Worm (Caenorhabditis elegans) whole organism, L4 larva: ENCODE data around the gene T16G1.5.

ENCODE experiments used
- F37D6.2 ChIP-seq: sonication (generic microtip); optimal IDR thresholded peaks from 2 replicates; lab custom pipeline; 2016; ENCODE audit warnings: mild to moderate bottlenecking, missing genetic modification characterization, missing compliant biosample characterization
- T20F7.1 ChIP-seq: fragments of 200-800 bp; sonication (Bioruptor generic); optimal IDR thresholded peaks from 2 replicates; lab custom pipeline; 2018; ENCODE audit warnings: mild to moderate bottlenecking, missing genetic modification characterization, missing compliant biosample characterization
- aha-1 ChIP-seq: fragments of 150-350 bp; peaks from one replicate; lab custom pipeline; 2014; ENCODE audit warnings: missing biosample characterization, missing genetic modification characterization
- arid-1 ChIP-seq: fragments of 200-800 bp; sonication (Bioruptor generic); conservative IDR thresholded peaks from 2 replicates; pipeline ENCODE4 v1.3.6; 2022; ENCODE audit warnings: missing genetic modification reagents, missing genetic modification characterization, missing compliant biosample characterization
- ceh-20 ChIP-seq: fragments of 200-800 bp; sonication (Bioruptor generic); IDR thresholded peaks from 2 replicates; pipeline ENCODE4 v1.3.6; 2022; ENCODE audit warnings: missing genetic modification reagents, missing genetic modification characterization, missing compliant biosample characterization
- ceh-28 ChIP-seq: fragments of 150-350 bp; optimal IDR thresholded peaks from 2 replicates; lab custom pipeline; 2014; ENCODE audit warnings: missing biosample characterization, missing genetic modification reagents, missing genetic modification characterization
- ceh-44 ChIP-seq: fragments of 200-800 bp; sonication (Bioruptor generic); IDR thresholded peaks from 2 replicates; pipeline ENCODE4 v1.3.6; 2022; ENCODE audit warnings: missing genetic modification reagents, missing genetic modification characterization, missing compliant biosample characterization
- daf-16 ChIP-seq, 3 experiments: sonication (generic microtip); optimal IDR thresholded peaks; 2 replicates each; lab custom pipeline; 2016 to 2017; ENCODE audit warnings: missing genetic modification characterization in 3 of 3, missing genetic modification reagents in 3 of 3, mild to moderate bottlenecking in 2 of 3, missing compliant biosample characterization in 2 of 3, missing biosample characterization in 1 of 3, moderate library complexity in 1 of 3
- daf-19 ChIP-seq: fragments of 200-800 bp; sonication (Bioruptor generic); conservative IDR thresholded peaks from 2 replicates; pipeline ENCODE4 v1.3.6; 2022; ENCODE audit warnings: missing genetic modification characterization, missing compliant biosample characterization
- dmd-8 ChIP-seq: fragments of 200-800 bp; sonication (Bioruptor generic); IDR thresholded peaks from 2 replicates; pipeline ENCODE4 v1.3.6; 2022; ENCODE audit warnings: missing genetic modification characterization, missing compliant biosample characterization
- dpl-1 ChIP-seq: fragments of 150-350 bp; optimal IDR thresholded peaks from 2 replicates; lab custom pipeline; 2014; ENCODE audit warnings: missing biosample characterization, missing genetic modification reagents, missing genetic modification characterization
- dve-1 ChIP-seq: sonication (generic microtip); optimal IDR thresholded peaks from 2 replicates; lab custom pipeline; 2017; ENCODE audit warnings: antibody characterized with exemption, mild to moderate bottlenecking, missing genetic modification characterization, missing compliant biosample characterization; ENCODE audit not compliant: insufficient read depth
- hif-1 ChIP-seq, 2 experiments: sonication (generic microtip); optimal IDR thresholded peaks; 2 replicates each; lab custom pipeline; 2016 to 2017; ENCODE audit warnings: missing compliant biosample characterization in 2 of 2, missing genetic modification characterization in 2 of 2, missing genetic modification reagents in 2 of 2, missing genotype in 2 of 2, mild to moderate bottlenecking in 1 of 2
- hlh-11 ChIP-seq: fragments of 200-800 bp; sonication (Bioruptor generic); optimal IDR thresholded peaks from 2 replicates; lab custom pipeline; 2018; ENCODE audit warnings: mild to moderate bottlenecking, missing genetic modification characterization, missing compliant biosample characterization
- hlh-30 ChIP-seq: sonication (generic microtip); optimal IDR thresholded peaks from 2 replicates; lab custom pipeline; 2017; ENCODE audit warnings: antibody characterized with exemption, mild to moderate bottlenecking, missing genetic modification characterization, missing compliant biosample characterization; ENCODE audit not compliant: insufficient read depth
- hmg-1.1 ChIP-seq: fragments of 200-800 bp; sonication (Bioruptor generic); IDR thresholded peaks from 2 replicates; pipeline ENCODE4 v1.3.6; 2022; ENCODE audit warnings: missing genetic modification reagents, missing genetic modification characterization, missing compliant biosample characterization
- lim-7 ChIP-seq: fragments of 200-800 bp; sonication (Bioruptor generic); IDR thresholded peaks from 2 replicates; pipeline ENCODE4 v1.3.6; 2022; ENCODE audit warnings: missing genetic modification characterization, missing compliant biosample characterization
- lin-1 ChIP-seq: fragments of 200-800 bp; sonication (Bioruptor generic); IDR thresholded peaks from 2 replicates; pipeline ENCODE4 v1.3.6; 2022; ENCODE audit warnings: missing genetic modification reagents, missing genetic modification characterization, missing compliant biosample characterization
- lin-38 ChIP-seq: fragments of 200-800 bp; sonication (Bioruptor generic); IDR thresholded peaks from 2 replicates; pipeline ENCODE4 v1.3.6; 2022; ENCODE audit warnings: missing genetic modification reagents, missing genetic modification characterization, missing compliant biosample characterization
- lin-39 ChIP-seq: fragments of 150-350 bp; optimal IDR thresholded peaks from 2 replicates; lab custom pipeline; 2014; ENCODE audit warnings: missing biosample characterization, missing genetic modification reagents, missing genetic modification characterization
- lsy-2 ChIP-seq, 2 experiments: fragments of 150-350 bp in 1 of 2; sonication (generic microtip) in 1 of 2; optimal IDR thresholded peaks; 2 replicates each; lab custom pipeline; 2014 to 2017; ENCODE audit warnings: missing biosample characterization in 2 of 2, missing genetic modification characterization in 2 of 2
- mep-1 ChIP-seq: fragments of 150-350 bp; sonication (generic microtip); optimal IDR thresholded peaks from 3 replicates; lab custom pipeline; 2014; ENCODE audit warnings: missing biosample characterization, missing genetic modification characterization
- mes-2 ChIP-seq: sonication (generic microtip); optimal IDR thresholded peaks from 2 replicates; lab custom pipeline; 2016; ENCODE audit warnings: missing genotype, mild to moderate bottlenecking, missing genetic modification characterization, missing compliant biosample characterization; ENCODE audit not compliant: poor library complexity, severe bottlenecking
- mxl-3 ChIP-seq: fragments of 200-800 bp; sonication (Bioruptor generic); optimal IDR thresholded peaks from 2 replicates; lab custom pipeline; 2018; ENCODE audit warnings: mild to moderate bottlenecking, missing genetic modification characterization, missing compliant biosample characterization
- nhr-11 ChIP-seq: fragments of 150-350 bp; optimal IDR thresholded peaks from 2 replicates; lab custom pipeline; 2014; ENCODE audit warnings: missing biosample characterization, missing genetic modification characterization
- nhr-25 ChIP-seq: sonication (generic microtip); optimal IDR thresholded peaks from 2 replicates; lab custom pipeline; 2017; ENCODE audit warnings: missing genetic modification characterization, mild to moderate bottlenecking, missing compliant biosample characterization, antibody characterized with exemption, moderate library complexity, borderline replicate concordance; ENCODE audit not compliant: insufficient read depth
- nhr-28 ChIP-seq: fragments of 150-350 bp; optimal IDR thresholded peaks from 2 replicates; lab custom pipeline; 2014; ENCODE audit warnings: missing biosample characterization, missing genetic modification characterization
- nhr-41 ChIP-seq: fragments of 200-800 bp; sonication (Bioruptor generic); IDR thresholded peaks from 2 replicates; pipeline ENCODE4 v1.3.6; 2022; ENCODE audit warnings: missing genetic modification reagents, missing genetic modification characterization, missing compliant biosample characterization
- nhr-6 ChIP-seq: fragments of 150-350 bp; optimal IDR thresholded peaks from 2 replicates; lab custom pipeline; 2014; ENCODE audit warnings: missing biosample characterization, missing genetic modification characterization
- nhr-77 ChIP-seq: fragments of 150-350 bp; optimal IDR thresholded peaks from 2 replicates; lab custom pipeline; 2014; ENCODE audit warnings: missing biosample characterization, missing genetic modification characterization
- rbr-2 ChIP-seq: sonication (generic microtip); optimal IDR thresholded peaks from 2 replicates; lab custom pipeline; 2016; ENCODE audit warnings: missing genotype, missing genetic modification characterization, missing compliant biosample characterization
- saeg-2 ChIP-seq: fragments of 200-800 bp; sonication (Bioruptor generic); IDR thresholded peaks from 2 replicates; pipeline ENCODE4 v1.3.6; 2022; ENCODE audit warnings: missing genetic modification reagents, missing genetic modification characterization, missing compliant biosample characterization
- snpc-1.2 ChIP-seq: fragments of 200-800 bp; sonication (Bioruptor generic); IDR thresholded peaks from 2 replicates; pipeline ENCODE4 v1.3.6; 2022; ENCODE audit warnings: missing genetic modification reagents, missing genetic modification characterization, missing compliant biosample characterization
- tag-97 ChIP-seq: fragments of 200-800 bp; sonication (Bioruptor generic); IDR thresholded peaks from 2 replicates; pipeline ENCODE4 v1.3.6; 2022; ENCODE audit warnings: missing genetic modification characterization, missing compliant biosample characterization
- tra-1 ChIP-seq: fragments of 200-800 bp; sonication (Bioruptor generic); IDR thresholded peaks from 2 replicates; pipeline ENCODE4 v1.3.6; 2022; ENCODE audit warnings: missing genetic modification reagents, missing genetic modification characterization, missing compliant biosample characterization
- unc-62 ChIP-seq, 3 experiments: fragments of 150-350 bp in 1 of 3; sonication (generic microtip); optimal IDR thresholded peaks in 2 of 3; peaks in 1 of 3; 1 replicate in 1 of 3; 2 replicates in 2 of 3; lab custom pipeline; 2014 to 2017; ENCODE audit warnings: missing biosample characterization in 3 of 3, missing genetic modification characterization in 3 of 3, missing genetic modification reagents in 3 of 3, missing genotype in 1 of 3
- vab-7 ChIP-seq: fragments of 200-800 bp; sonication (Bioruptor generic); IDR thresholded peaks from 2 replicates; pipeline ENCODE4 v1.3.6; 2022; ENCODE audit warnings: missing genetic modification reagents, missing genetic modification characterization, missing compliant biosample characterization
- zip-11 ChIP-seq: fragments of 200-800 bp; sonication (Bioruptor generic); IDR thresholded peaks from 2 replicates; pipeline ENCODE4 v1.3.6; 2022; ENCODE audit warnings: missing genetic modification characterization, missing compliant biosample characterization
- zip-2 ChIP-seq: fragments of 150-350 bp; optimal IDR thresholded peaks from 2 replicates; lab custom pipeline; 2014; ENCODE audit warnings: missing biosample characterization, missing genetic modification characterization

T16G1.5 gene

ce11 chrV:12954261-12954660 lies 14.9 kb upstream of the T16G1.5 start:
- no peak for TF ChIP-seq nhr-11 (tag; lab: Kevin White, UChicago)
- TF ChIP-seq nhr-25 (tag; lab: Kevin White, UChicago): no peak
- TF ChIP-seq snpc-1.2 (GFP tag; lab: Robert Waterston, UW): no peak
- no peak for TF ChIP-seq lim-7 (GFP tag; lab: Robert Waterston, UW)
- TF ChIP-seq aha-1 (tag; lab: Kevin White, UChicago): peak; percentile 76
- TF ChIP-seq unc-62 (GFP tag; optimal IDR thresholded peaks at IDR 0.05 in 1 of 2; lab: Kevin White, UChicago): peak in 1 of 2 experiments; percentile 77
- no peak for TF ChIP-seq unc-62 (tag; optimal IDR thresholded peaks at IDR 0.05; lab: Kevin White, UChicago)
- TF ChIP-seq, all 104 proteins: peak for 2

ce11 chrV:12953702-12954101 lies 14.3 kb upstream of the T16G1.5 start, which contains the start of gene eif-3.K:
Gene eif-3.K, plus strand, starts transcription at chrV:12954002.
- no peak for TF ChIP-seq ceh-20 (GFP tag; lab: Robert Waterston, UW)
- peak in 1 of 2 experiments; percentile 24 for TF ChIP-seq unc-62 (GFP tag; optimal IDR thresholded peaks at IDR 0.05 in 1 of 2; lab: Kevin White, UChicago)
- no peak for TF ChIP-seq unc-62 (tag; optimal IDR thresholded peaks at IDR 0.05; lab: Kevin White, UChicago)

ce11 chrV:12952287-12952686 lies 12.9 kb upstream of the T16G1.5 start, which contains the start of gene pqn-68:
Gene pqn-68, plus strand, starts transcription at chrV:12952636.
- TF ChIP-seq tag-97 (no peak), aha-1 (tag; lab: Kevin White, UChicago) (peak; percentile 71), dve-1 (tag; lab: Kevin White, UChicago) (peak; percentile 17), daf-16 (GFP tag; optimal IDR thresholded peaks at IDR 0.05; lab: Kevin White, UChicago) (no peak), daf-16 (tag; optimal IDR thresholded peaks at IDR 0.05; lab: Kevin White, UChicago) (peak; percentile 6), mes-2 (tag; lab: Kevin White, UChicago) (peak; percentile 85), nhr-41 (GFP tag; lab: Robert Waterston, UW) (no peak), zip-2 (tag; lab: Kevin White, UChicago) (no peak), T20F7.1 (GFP tag; lab: Kevin White, UChicago) (peak; percentile 92), nhr-77 (tag; lab: Kevin White, UChicago) (no peak), vab-7 (no peak), nhr-6 (tag; lab: Kevin White, UChicago) (peak; percentile 80), hlh-30 (peak; percentile 8), lsy-2 (tag; optimal IDR thresholded peaks at IDR 0.05; lab: Kevin White, UChicago) (peak in 1 of 2 experiments; percentile 55), mxl-3 (no peak), hif-1 (tag; optimal IDR thresholded peaks at IDR 0.05; lab: Kevin White, UChicago) (peak in 1 of 2 experiments; percentile 8), dpl-1 (GFP tag; lab: Kevin White, UChicago) (peak; percentile 25)

ce11 chrV:12950812-12951528 lies 11.6 kb upstream of the T16G1.5 start, which contains the start of the genes T16G1.9 and T16G1.18:
Gene T16G1.9, minus strand, starts transcription at chrV:12950862.
Gene T16G1.18, plus strand, starts transcription at chrV:12951304.
- TF ChIP-seq daf-19 (GFP tag; lab: Robert Waterston, UW): no peak
- TF ChIP-seq rbr-2 (tag; lab: Kevin White, UChicago): peak; percentile 47
- TF ChIP-seq F37D6.2 (tag; lab: Kevin White, UChicago): no peak
- TF ChIP-seq lin-39 (tag; lab: Kevin White, UChicago): no peak
- peak; percentile 34 for TF ChIP-seq nhr-28 (tag; lab: Kevin White, UChicago)
- no peak for TF ChIP-seq tra-1 (GFP tag; lab: Robert Waterston, UW)
- TF ChIP-seq nhr-6 (tag; lab: Kevin White, UChicago): peak; percentile 98
- no peak for TF ChIP-seq arid-1 (GFP tag; lab: Robert Waterston, UW)
- peak; percentile 43 for TF ChIP-seq dpl-1 (GFP tag; lab: Kevin White, UChicago)
- no peak for TF ChIP-seq tag-97
- peak; percentile 57 for TF ChIP-seq dve-1 (tag; lab: Kevin White, UChicago)
- no peak for TF ChIP-seq ceh-44 (GFP tag; lab: Robert Waterston, UW)
- no peak for TF ChIP-seq lin-1 (GFP tag; lab: Robert Waterston, UW)
- TF ChIP-seq lin-38 (GFP tag; lab: Robert Waterston, UW): no peak; the same call in 1 of the 2 replicates
- TF ChIP-seq hmg-1.1: peak; percentile 50
- peak in 1 of 2 experiments; percentile 69 for TF ChIP-seq lsy-2 (tag; optimal IDR thresholded peaks at IDR 0.05; lab: Kevin White, UChicago)
- TF ChIP-seq hlh-11 (tag; lab: Kevin White, UChicago): peak; percentile 72
- peak; percentile 64 for TF ChIP-seq mep-1 (tag; lab: Kevin White, UChicago)
- no peak for TF ChIP-seq zip-11
- TF ChIP-seq ceh-28 (tag; lab: Kevin White, UChicago): no peak
- no peak for TF ChIP-seq saeg-2
- no peak for TF ChIP-seq daf-16 (GFP tag; optimal IDR thresholded peaks at IDR 0.05; lab: Kevin White, UChicago)
- peak; percentile 71 for TF ChIP-seq daf-16 (tag; optimal IDR thresholded peaks at IDR 0.05; lab: Kevin White, UChicago)
- TF ChIP-seq T20F7.1 (GFP tag; lab: Kevin White, UChicago): peak; percentile 85
- 0 out of 2 replicates have a peak, but pooled peaks have one; percentile 20 for TF ChIP-seq vab-7
- peak; percentile 59 for TF ChIP-seq hlh-30
- no peak for TF ChIP-seq dmd-8 (GFP tag; lab: Robert Waterston, UW)
- no peak for TF ChIP-seq hif-1 (tag; optimal IDR thresholded peaks at IDR 0.05; lab: Kevin White, UChicago)
